Fruit fly (Drosophila melanogaster) whole organism, embryonic: ENCODE results near the gene VhaSFD.

ENCODE experiments used
- ATbp ChIP-seq: fragments of 200-800 bp; sonication (Bioruptor generic); optimal IDR thresholded peaks from 2 replicates; lab custom pipeline; 2017; ENCODE audit warnings: missing biosample characterization, mild to moderate bottlenecking, missing genetic modification characterization, missing genetic modification reagents
- Abd-B ChIP-seq: fragments of 200-800 bp; sonication (Bioruptor generic); optimal IDR thresholded peaks from 2 replicates; lab custom pipeline; 2018; ENCODE audit warnings: missing biosample characterization, mild to moderate bottlenecking, missing genetic modification characterization, moderate library complexity
- Antp ChIP-seq: fragments of 200-800 bp; sonication (Bioruptor generic); optimal IDR thresholded peaks from 3 replicates; lab custom pipeline; 2016; ENCODE audit warnings: missing biosample characterization, missing genetic modification characterization
- CG10654 ChIP-seq: fragments of 200-800 bp; sonication (Bioruptor generic); optimal IDR thresholded peaks from 2 replicates; lab custom pipeline; 2016; ENCODE audit warnings: missing biosample characterization, missing genetic modification characterization
- CG10979 ChIP-seq: fragments of 200-800 bp; sonication (Bioruptor generic); optimal IDR thresholded peaks from 2 replicates; lab custom pipeline; 2018; ENCODE audit warnings: missing biosample characterization, mild to moderate bottlenecking, missing genetic modification characterization, moderate library complexity
- CG11085 ChIP-seq: fragments of 200-800 bp; sonication (Bioruptor generic); IDR thresholded peaks from 2 replicates; pipeline ENCODE4 v1.3.6; 2022; ENCODE audit warnings: missing biosample characterization, missing genetic modification characterization
- CG1233 ChIP-seq: fragments of 200-800 bp; sonication (Bioruptor generic); optimal IDR thresholded peaks from 4 replicates; lab custom pipeline; 2018; ENCODE audit warnings: missing biosample characterization, mild to moderate bottlenecking, missing genetic modification characterization
- CG12744 ChIP-seq: fragments of 200-800 bp; sonication (Bioruptor generic); optimal IDR thresholded peaks from 2 replicates; lab custom pipeline; 2016; ENCODE audit warnings: missing biosample characterization, missing genetic modification characterization
- CG13296 ChIP-seq: fragments of 200-800 bp; sonication (Bioruptor generic); optimal IDR thresholded peaks from 3 replicates; lab custom pipeline; 2018; ENCODE audit warnings: missing biosample characterization, mild to moderate bottlenecking, missing genetic modification characterization
- CG13424 ChIP-seq: fragments of 200-800 bp; sonication (Bioruptor generic); optimal IDR thresholded peaks from 2 replicates; lab custom pipeline; 2019; ENCODE audit warnings: missing biosample characterization, mild to moderate bottlenecking, missing genetic modification characterization, moderate library complexity
- CG1529 ChIP-seq: fragments of 200-800 bp; sonication (Bioruptor generic); optimal IDR thresholded peaks from 3 replicates; lab custom pipeline; 2018; ENCODE audit warnings: missing biosample characterization, missing genetic modification characterization
- CG15514 ChIP-seq: fragments of 200-800 bp; sonication (Bioruptor generic); optimal IDR thresholded peaks from 3 replicates; lab custom pipeline; 2017; ENCODE audit warnings: missing biosample characterization, missing genetic modification characterization, mild to moderate bottlenecking, moderate library complexity, missing genetic modification reagents
- CG32532 ChIP-seq: fragments of 200-800 bp; sonication (Bioruptor generic); IDR thresholded peaks from 2 replicates; pipeline ENCODE4 v1.3.6; 2022; ENCODE audit warnings: missing biosample characterization, missing genetic modification characterization
- CG32772 ChIP-seq: fragments of 200-800 bp; sonication (Bioruptor generic); IDR thresholded peaks from 2 replicates; pipeline ENCODE4 v1.3.6; 2022; ENCODE audit warnings: missing biosample characterization, missing genetic modification characterization
- CG3281 ChIP-seq: fragments of 200-800 bp; sonication (Bioruptor generic); optimal IDR thresholded peaks from 3 replicates; lab custom pipeline; 2017; ENCODE audit warnings: missing biosample characterization, mild to moderate bottlenecking, missing genetic modification characterization
- CG34422 ChIP-seq: fragments of 200-800 bp; sonication (Bioruptor generic); IDR thresholded peaks from 3 replicates; pipeline ENCODE4 v1.3.6; 2022; ENCODE audit warnings: missing biosample characterization, missing genetic modification characterization
- CG43689 ChIP-seq: fragments of 200-800 bp; sonication (Bioruptor generic); IDR thresholded peaks from 2 replicates; pipeline ENCODE4 v1.3.6; 2022; ENCODE audit warnings: missing biosample characterization, missing genetic modification characterization
- CG4730 ChIP-seq: fragments of 200-800 bp; sonication (Bioruptor generic); IDR thresholded peaks from 2 replicates; pipeline ENCODE4 v1.3.6; 2022; ENCODE audit warnings: missing biosample characterization, missing genetic modification characterization
- CG7372 ChIP-seq: fragments of 200-800 bp; sonication (Bioruptor generic); IDR thresholded peaks from 2 replicates; pipeline ENCODE4 v1.3.6; 2022; ENCODE audit warnings: missing biosample characterization, missing genetic modification characterization
- CG8290 ChIP-seq, 3 experiments: fragments of 200-800 bp; sonication (Bioruptor generic); optimal IDR thresholded peaks; 2 replicates each; lab custom pipeline; 2016 to 2019; ENCODE audit warnings: missing biosample characterization in 3 of 3, missing genetic modification characterization in 3 of 3, mild to moderate bottlenecking in 2 of 3, moderate library complexity in 1 of 3
- CG8944 ChIP-seq: fragments of 200-800 bp; sonication (Bioruptor generic); optimal IDR thresholded peaks from 3 replicates; lab custom pipeline; 2016; ENCODE audit warnings: missing biosample characterization, missing genetic modification characterization
- CG9215 ChIP-seq: fragments of 200-800 bp; sonication (Bioruptor generic); IDR thresholded peaks from 2 replicates; pipeline ENCODE4 v1.3.6; 2022; ENCODE audit warnings: missing biosample characterization, missing genetic modification characterization
- CG9817 ChIP-seq: fragments of 200-800 bp; sonication (Bioruptor generic); optimal IDR thresholded peaks from 2 replicates; lab custom pipeline; 2018; ENCODE audit warnings: missing biosample characterization, mild to moderate bottlenecking, missing genetic modification characterization, moderate library complexity
- CG9932 ChIP-seq: fragments of 200-800 bp; sonication (Bioruptor generic); IDR thresholded peaks from 2 replicates; pipeline ENCODE4 v1.3.6; 2022; ENCODE audit warnings: missing biosample characterization, missing genetic modification characterization
- D19B ChIP-seq: fragments of 200-800 bp; sonication (Bioruptor generic); optimal IDR thresholded peaks from 2 replicates; lab custom pipeline; 2017; ENCODE audit warnings: missing biosample characterization, mild to moderate bottlenecking, missing genetic modification characterization
- Dfd ChIP-seq, 2 experiments: fragments of >200 bp; optimal IDR thresholded peaks; 2 replicates each; lab custom pipeline; 2017; ENCODE audit warnings: missing biosample characterization in 2 of 2, missing genetic modification characterization in 2 of 2
- Fer1 ChIP-seq: fragments of 200-800 bp; sonication (Bioruptor generic); optimal IDR thresholded peaks from 2 replicates; lab custom pipeline; 2017; ENCODE audit warnings: missing biosample characterization, mild to moderate bottlenecking, missing genetic modification characterization
- Max ChIP-seq: fragments of 200-800 bp; sonication (Bioruptor generic); optimal IDR thresholded peaks from 2 replicates; lab custom pipeline; 2016; ENCODE audit warnings: missing biosample characterization, mild to moderate bottlenecking, missing genetic modification characterization
- NfI ChIP-seq: fragments of 200-800 bp; sonication (Bioruptor generic); optimal IDR thresholded peaks from 3 replicates; lab custom pipeline; 2018; ENCODE audit warnings: missing biosample characterization, mild to moderate bottlenecking, missing genetic modification characterization, moderate library complexity
- Sox100B ChIP-seq: fragments of 200-800 bp; sonication (Bioruptor generic); optimal IDR thresholded peaks from 3 replicates; lab custom pipeline; 2018; ENCODE audit warnings: missing biosample characterization, mild to moderate bottlenecking, missing genetic modification characterization
- ap ChIP-seq: fragments of 200-800 bp; sonication (Bioruptor generic); IDR thresholded peaks from 2 replicates; pipeline ENCODE4 v1.3.6; 2022; ENCODE audit warnings: missing biosample characterization, missing genetic modification characterization
- btn ChIP-seq: fragments of 200-800 bp; sonication (Bioruptor generic); optimal IDR thresholded peaks from 2 replicates; lab custom pipeline; 2016; ENCODE audit warnings: missing biosample characterization, missing genetic modification characterization
- cg ChIP-seq: fragments of 200-800 bp; sonication (Bioruptor generic); optimal IDR thresholded peaks from 3 replicates; lab custom pipeline; 2019; ENCODE audit warnings: missing biosample characterization, mild to moderate bottlenecking, missing genetic modification characterization, moderate library complexity
- dmrt99B ChIP-seq: fragments of 200-800 bp; sonication (Bioruptor generic); optimal IDR thresholded peaks from 2 replicates; lab custom pipeline; 2018; ENCODE audit warnings: missing biosample characterization, mild to moderate bottlenecking, missing genetic modification characterization, moderate library complexity
- ind ChIP-seq: fragments of 200-800 bp; sonication (Bioruptor generic); optimal IDR thresholded peaks from 3 replicates; lab custom pipeline; 2016; ENCODE audit warnings: missing biosample characterization, missing genetic modification characterization
- ken ChIP-seq: fragments of 200-800 bp; sonication (Bioruptor generic); IDR thresholded peaks from 3 replicates; pipeline ENCODE4 v1.3.6; 2022; ENCODE audit warnings: missing biosample characterization, missing genetic modification characterization
- mam ChIP-seq: fragments of 200-800 bp; sonication (Bioruptor generic); optimal IDR thresholded peaks from 3 replicates; lab custom pipeline; 2016; ENCODE audit warnings: missing biosample characterization, missing genetic modification characterization
- nau ChIP-seq: fragments of 200-800 bp; sonication (Bioruptor generic); optimal IDR thresholded peaks from 3 replicates; lab custom pipeline; 2017; ENCODE audit warnings: missing biosample characterization, mild to moderate bottlenecking, missing genetic modification characterization, missing genetic modification reagents
- nmo ChIP-seq: fragments of 200-800 bp; sonication (Bioruptor generic); optimal IDR thresholded peaks from 2 replicates; lab custom pipeline; 2018; ENCODE audit warnings: missing biosample characterization, mild to moderate bottlenecking, missing genetic modification characterization, moderate library complexity
- odd ChIP-seq: fragments of 200-800 bp; sonication (Bioruptor generic); optimal IDR thresholded peaks from 2 replicates; lab custom pipeline; 2017; ENCODE audit warnings: missing biosample characterization, mild to moderate bottlenecking, missing genetic modification characterization
- pho ChIP-seq: fragments of 200-800 bp; sonication (Bioruptor generic); optimal IDR thresholded peaks from 2 replicates; lab custom pipeline; 2016; ENCODE audit warnings: missing biosample characterization, missing genetic modification characterization
- prd ChIP-seq, 3 experiments: fragments of >200 bp in 2 of 3; fragments of 200-800 bp in 1 of 3; sonication (Bioruptor generic) in 1 of 3; optimal IDR thresholded peaks in 2 of 3; IDR thresholded peaks in 1 of 3; 2 replicates in 2 of 3; 3 replicates in 1 of 3; pipeline versions ENCODE4 v1.3.6 to Lab custom; 2017 to 2022; ENCODE audit warnings: missing biosample characterization in 1 of 3, missing genetic modification characterization in 1 of 3
- scrt ChIP-seq: fragments of 200-800 bp; sonication (Bioruptor generic); optimal IDR thresholded peaks from 2 replicates; lab custom pipeline; 2018; ENCODE audit warnings: missing biosample characterization, mild to moderate bottlenecking, missing genetic modification characterization, moderate library complexity
- seq ChIP-seq: fragments of 200-800 bp; sonication (Bioruptor generic); IDR thresholded peaks from 2 replicates; pipeline ENCODE4 v1.3.6; 2022; ENCODE audit warnings: missing biosample characterization, missing genetic modification characterization
- sima ChIP-seq: fragments of 200-800 bp; sonication (Bioruptor generic); optimal IDR thresholded peaks from 2 replicates; lab custom pipeline; 2016; ENCODE audit warnings: missing biosample characterization, missing genetic modification characterization
- ssp ChIP-seq: fragments of 200-800 bp; sonication (Bioruptor generic); IDR thresholded peaks from 2 replicates; pipeline ENCODE4 v1.3.6; 2022; ENCODE audit warnings: missing biosample characterization, missing genetic modification characterization
- ttk ChIP-seq: fragments of 200-800 bp; sonication (Bioruptor generic); IDR thresholded peaks from 2 replicates; pipeline ENCODE4 v2.1.2; 2022; ENCODE audit warnings: missing biosample characterization, missing genetic modification characterization
- unc-4 ChIP-seq: fragments of 200-800 bp; sonication (Bioruptor generic); IDR thresholded peaks from 2 replicates; pipeline ENCODE4 v1.3.6; 2022; ENCODE audit warnings: missing biosample characterization, missing genetic modification characterization; ENCODE audit not compliant: partially characterized antibody

VhaSFD gene

dm6 chr2L:16716771-16717170 lies 10.9 kb downstream of the VhaSFD start (continued):
- TF ChIP-seq ATbp (GFP tag; lab: Kevin White, UChicago), result no peak
- TF ChIP-seq CG4730 (GFP tag; lab: Robert Waterston, UW), result peak; percentile 38; the same call in 1 of the 2 replicates
- peak; percentile 12 for TF ChIP-seq CG1233 (GFP tag; lab: Kevin White, UChicago)
- no peak for TF ChIP-seq CG10979
- TF ChIP-seq sima, result no peak
- peak; percentile 34 for TF ChIP-seq Fer1 (GFP tag; lab: Kevin White, UChicago)
- TF ChIP-seq Abd-B (GFP tag; lab: Kevin White, UChicago), result no peak
- 0 out of 3 replicates have a peak, but pooled peaks have one; percentile 34 for TF ChIP-seq CG34422 (GFP tag; lab: Robert Waterston, UW)
- TF ChIP-seq ttk (GFP tag; lab: Robert Waterston, UW), result peak; percentile 41
- TF ChIP-seq CG7372 (GFP tag; lab: Robert Waterston, UW), result peak; percentile 13; the same call in 1 of the 2 replicates
- peak; percentile 53 for TF ChIP-seq CG3281 (GFP tag; lab: Kevin White, UChicago)
- TF ChIP-seq CG32532 (GFP tag; lab: Robert Waterston, UW), result peak; percentile 21; the same call in 1 of the 2 replicates
- no peak for TF ChIP-seq NfI (GFP tag; lab: Kevin White, UChicago)
- TF ChIP-seq CG8290 (GFP tag; optimal IDR thresholded peaks at IDR 0.05; lab: Kevin White, UChicago), result no peak
- TF ChIP-seq CG8290 (tag; optimal IDR thresholded peaks at IDR 0.05; lab: Kevin White, UChicago), result no peak
- TF ChIP-seq nau (GFP tag; lab: Kevin White, UChicago), result no peak
- peak; percentile 63; the same call in 1 of the 2 replicates for TF ChIP-seq CG32772 (GFP tag; lab: Robert Waterston, UW)
- peak; percentile 28 for TF ChIP-seq CG15514
- TF ChIP-seq CG10654 (GFP tag; lab: Kevin White, UChicago), result peak; percentile 11
- TF ChIP-seq cg, result no peak
- TF ChIP-seq Sox100B (GFP tag; lab: Kevin White, UChicago), result peak; percentile 30
- TF ChIP-seq ind, result peak; percentile 34
- no peak for TF ChIP-seq CG13424 (tag; lab: Kevin White, UChicago)
- no peak for TF ChIP-seq Dfd (GFP tag; optimal IDR thresholded peaks at IDR 0.05; lab: Kevin White, UChicago)
- no peak for TF ChIP-seq CG9932 (GFP tag; lab: Robert Waterston, UW)
- no peak for TF ChIP-seq CG8944 (GFP tag; lab: Kevin White, UChicago)
- TF ChIP-seq Antp (GFP tag; lab: Kevin White, UChicago), result no peak
- TF ChIP-seq prd (optimal IDR thresholded peaks at IDR 0.05; lab: Kevin White, UChicago), result no peak
- TF ChIP-seq prd (GFP tag; IDR thresholded peaks at IDR 0.05; lab: Robert Waterston, UW), result peak; percentile 44; the same call in 1 of the 3 replicates
- peak; percentile 40 for TF ChIP-seq scrt (GFP tag; lab: Kevin White, UChicago)
- no peak for TF ChIP-seq ap (GFP tag; lab: Robert Waterston, UW)
- TF ChIP-seq pho (GFP tag; lab: Kevin White, UChicago), result no peak
- no peak for TF ChIP-seq odd (GFP tag; lab: Kevin White, UChicago)
- peak; percentile 58 for TF ChIP-seq dmrt99B (tag; lab: Kevin White, UChicago)

dm6 chr2L:16715841-16716701 lies 11.6 kb downstream of the VhaSFD start, which contains the start of the genes Cyt-c-d and CG31808:
Cyt-c-d (plus strand) TSS chr2L:16715891.
CG31808 (minus strand) TSS chr2L:16716195.
- TF ChIP-seq CG9817 (tag; lab: Kevin White, UChicago), result peak; percentile 92
- TF ChIP-seq seq (GFP tag; lab: Robert Waterston, UW), result peak; percentile 98
- peak; percentile 91 for TF ChIP-seq ssp (GFP tag; lab: Robert Waterston, UW)
- peak; percentile 95 for TF ChIP-seq CG13296 (GFP tag; lab: Kevin White, UChicago)
- peak; percentile 98 for TF ChIP-seq nmo (GFP tag; lab: Kevin White, UChicago)
- TF ChIP-seq CG1529 (GFP tag; lab: Kevin White, UChicago), result peak; percentile 98
- TF ChIP-seq mam, result peak; percentile 91
- TF ChIP-seq CG9215 (GFP tag; lab: Robert Waterston, UW), result peak; percentile 87
- TF ChIP-seq ken (GFP tag; lab: Robert Waterston, UW), result peak; percentile 98
- peak; percentile 85 for TF ChIP-seq CG11085 (GFP tag; lab: Robert Waterston, UW)
- TF ChIP-seq CG12744 (GFP tag; lab: Kevin White, UChicago), result peak; percentile 91
- peak; percentile 97 for TF ChIP-seq CG43689 (GFP tag; lab: Robert Waterston, UW)
- peak; percentile 95 for TF ChIP-seq Max (GFP tag; lab: Kevin White, UChicago)
- TF ChIP-seq D19B (GFP tag; lab: Kevin White, UChicago), result peak; percentile 78
- peak; percentile 82 for TF ChIP-seq btn
- no peak for TF ChIP-seq unc-4
